Fruit fly (Drosophila melanogaster) whole organism, pupa: Measurements from ENCODE around the gene pll.

Experiments
- CG12605 ChIP-seq: fragments of 200-800 bp; sonication (Bioruptor generic); IDR thresholded peaks from 2 replicates; pipeline ENCODE4 v1.3.6; 2022; ENCODE audit warnings: missing biosample characterization, missing genetic modification characterization
- CG32121 ChIP-seq: fragments of 200-800 bp; sonication (Bioruptor generic); IDR thresholded peaks from 2 replicates; pipeline ENCODE4 v1.3.6; 2022; ENCODE audit warnings: missing biosample characterization, missing genetic modification characterization
- CG8159 ChIP-seq: fragments of 200-800 bp; sonication (Bioruptor generic); optimal IDR thresholded peaks from 3 replicates; lab custom pipeline; 2018; ENCODE audit warnings: missing biosample characterization, mild to moderate bottlenecking, missing genetic modification characterization, moderate library complexity
- EcR ChIP-seq: fragments of 200-800 bp; sonication (Bioruptor generic); optimal IDR thresholded peaks from 3 replicates; lab custom pipeline; 2019; ENCODE audit warnings: missing biosample characterization, missing genetic modification characterization, mild to moderate bottlenecking, moderate library complexity, missing genetic modification reagents
- Ets98B ChIP-seq: fragments of 200-800 bp; sonication (Bioruptor generic); IDR thresholded peaks from 2 replicates; pipeline ENCODE4 v1.3.6; 2022; ENCODE audit warnings: missing biosample characterization, missing genetic modification characterization
- Pif1A ChIP-seq: fragments of 200-800 bp; sonication (Bioruptor generic); optimal IDR thresholded peaks from 3 replicates; lab custom pipeline; 2016; ENCODE audit warnings: missing biosample characterization, missing genetic modification characterization
- gl ChIP-seq: fragments of 200-800 bp; sonication (Bioruptor generic); optimal IDR thresholded peaks from 2 replicates; lab custom pipeline; 2018; ENCODE audit warnings: missing biosample characterization, mild to moderate bottlenecking, missing genetic modification characterization

dm6 chr3R:27246264-27246663 lies 6.7 kb downstream of the pll start:
- TF ChIP-seq CG8159 (tag; lab: Kevin White, UChicago) (peak; percentile 87), gl (no peak), Ets98B (no peak), EcR (GFP tag; lab: Kevin White, UChicago) (no peak), Pif1A (GFP tag; lab: Kevin White, UChicago) (peak; percentile 5), CG12605 (GFP tag; lab: Robert Waterston, UW) (peak; percentile 64), CG32121 (peak; percentile 49)
